Fruit fly (Drosophila melanogaster) ovary, adult (tissue): Measurements from ENCODE around the gene Mst57Dc.

Experiments
- CG17801 ChIP-seq: fragments of 200-800 bp; optimal IDR thresholded peaks from 2 replicates; lab custom pipeline; 2019; ENCODE audit warnings: missing biosample characterization, mild to moderate bottlenecking, missing genetic modification characterization, moderate library complexity; ENCODE audit not compliant: partially characterized antibody

Mst57Dc gene

dm6 chr3R:25787198-25787597 lies 42.3 kb downstream of the Mst57Dc start, which contains the start of gene CG4960:
TSS of gene CG4960 (minus strand) at chr3R:25787298.
- TF ChIP-seq CG17801 (GFP tag; lab: Kevin White, UChicago), result no peak

dm6 chr3R:25782855-25783424 lies 46.6 kb downstream of the Mst57Dc start:
- TF ChIP-seq CG17801 (GFP tag; lab: Kevin White, UChicago), result no peak
